Fruit fly (Drosophila melanogaster) whole organism, wandering third instar larva: ENCODE results near the gene CG32040.
A peak's percentile ranks its signal among the peaks of the same experiment; 100 is the strongest.

Experiments used
- CG32264 ChIP-seq: fragments of 200-800 bp; sonication (Bioruptor generic); optimal IDR thresholded peaks from 2 replicates; lab custom pipeline; 2016; ENCODE audit warnings: missing biosample characterization, missing genetic modification characterization
- GATAd ChIP-seq: sonication (Bioruptor generic); optimal IDR thresholded peaks from 2 replicates; lab custom pipeline; 2016; ENCODE audit warnings: missing biosample characterization, missing genetic modification characterization
- HLH106 ChIP-seq: fragments of 200-800 bp; optimal IDR thresholded peaks from 3 replicates; lab custom pipeline; 2019; ENCODE audit warnings: missing biosample characterization, mild to moderate bottlenecking, missing genetic modification characterization, moderate library complexity
- Hr78 ChIP-seq: fragments of >200 bp; optimal IDR thresholded peaks from 2 replicates; lab custom pipeline; 2017; ENCODE audit warnings: missing biosample characterization, missing genetic modification characterization
- Jra ChIP-seq: sonication (Bioruptor generic); optimal IDR thresholded peaks from 2 replicates; lab custom pipeline; 2016; ENCODE audit warnings: missing biosample characterization, missing genetic modification characterization
- Mio ChIP-seq: sonication (Bioruptor generic); optimal IDR thresholded peaks from 2 replicates; lab custom pipeline; 2016; ENCODE audit warnings: missing biosample characterization, missing genetic modification characterization
- Myc ChIP-seq: fragments of >200 bp; optimal IDR thresholded peaks from 2 replicates; lab custom pipeline; 2017
- OdsH ChIP-seq: fragments of 200-800 bp; sonication (Bioruptor generic); optimal IDR thresholded peaks from 2 replicates; lab custom pipeline; 2016; ENCODE audit warnings: missing biosample characterization, mild to moderate bottlenecking, missing genetic modification characterization
- brk ChIP-seq: fragments of 200-800 bp; sonication (Bioruptor generic); optimal IDR thresholded peaks from 2 replicates; lab custom pipeline; 2016; ENCODE audit warnings: missing biosample characterization, mild to moderate bottlenecking, missing genetic modification characterization
- fru ChIP-seq: fragments of 200-800 bp; sonication (Bioruptor generic); optimal IDR thresholded peaks from 3 replicates; lab custom pipeline; 2016; ENCODE audit warnings: missing biosample characterization, mild to moderate bottlenecking, missing genetic modification characterization
- h ChIP-seq: fragments of 200-800 bp; sonication (Bioruptor generic); optimal IDR thresholded peaks from 3 replicates; lab custom pipeline; 2016; ENCODE audit warnings: missing biosample characterization, mild to moderate bottlenecking, missing genetic modification characterization
- lola ChIP-seq: fragments of >200 bp; optimal IDR thresholded peaks from 2 replicates; lab custom pipeline; 2017; ENCODE audit warnings: missing biosample characterization, missing genetic modification characterization
- pan ChIP-seq: fragments of >200 bp; optimal IDR thresholded peaks from 2 replicates; lab custom pipeline; 2017
- usp ChIP-seq: fragments of >200 bp; optimal IDR thresholded peaks from 2 replicates; lab custom pipeline; 2017; ENCODE audit warnings: missing biosample characterization, missing genetic modification characterization

dm6 chr3L:9379484-9380343 lies 25.9 kb downstream of the CG32040 start, which contains the start of gene Hsp67Ba:
- TF ChIP-seq fru (GFP tag; lab: Kevin White, UChicago) (peak; percentile 22), GATAd (no peak), HLH106 (tag; lab: Kevin White, UChicago) (no peak), h (GFP tag; lab: Kevin White, UChicago) (no peak), Hr78 (GFP tag; lab: Kevin White, UChicago) (no peak), usp (GFP tag; lab: Kevin White, UChicago) (no peak), lola (GFP tag; lab: Kevin White, UChicago) (no peak), Jra (GFP tag; lab: Kevin White, UChicago) (no peak), CG32264 (GFP tag; lab: Kevin White, UChicago) (no peak), pan (no peak), Myc (lab: Kevin White, UChicago) (no peak), OdsH (GFP tag; lab: Kevin White, UChicago) (no peak), Mio (no peak), brk (no peak)
